Fruit fly (Drosophila melanogaster) whole organism, embryonic: Measurements from ENCODE around the gene Dred.

ENCODE experiments used
- Antp ChIP-seq: fragments of 200-800 bp; sonication (Bioruptor generic); optimal IDR thresholded peaks from 3 replicates; lab custom pipeline; 2016; ENCODE audit warnings: missing biosample characterization, missing genetic modification characterization
- BtbVII ChIP-seq: fragments of 200-800 bp; sonication (Bioruptor generic); optimal IDR thresholded peaks from 3 replicates; lab custom pipeline; 2017; ENCODE audit warnings: missing biosample characterization, mild to moderate bottlenecking, missing genetic modification characterization
- CG10209 ChIP-seq: fragments of 200-800 bp; sonication (Bioruptor generic); optimal IDR thresholded peaks from 3 replicates; lab custom pipeline; 2017; ENCODE audit warnings: missing biosample characterization, mild to moderate bottlenecking, missing genetic modification characterization, missing genetic modification reagents
- CG1024 ChIP-seq: fragments of 200-800 bp; sonication (Bioruptor generic); IDR thresholded peaks from 2 replicates; pipeline ENCODE4 v1.3.6; 2022; ENCODE audit warnings: missing biosample characterization, missing genetic modification characterization
- CG10543 ChIP-seq: fragments of 200-800 bp; sonication (Bioruptor generic); optimal IDR thresholded peaks from 3 replicates; lab custom pipeline; 2017; ENCODE audit warnings: missing biosample characterization, mild to moderate bottlenecking, missing genetic modification characterization, moderate library complexity
- CG10979 ChIP-seq: fragments of 200-800 bp; sonication (Bioruptor generic); optimal IDR thresholded peaks from 2 replicates; lab custom pipeline; 2018; ENCODE audit warnings: missing biosample characterization, mild to moderate bottlenecking, missing genetic modification characterization, moderate library complexity
- CG12236 ChIP-seq: fragments of 200-800 bp; sonication (Bioruptor generic); optimal IDR thresholded peaks from 2 replicates; lab custom pipeline; 2016; ENCODE audit warnings: missing biosample characterization, missing genetic modification characterization
- CG12769 ChIP-seq: fragments of 200-800 bp; sonication (Bioruptor generic); optimal IDR thresholded peaks from 2 replicates; lab custom pipeline; 2019; ENCODE audit warnings: missing biosample characterization, mild to moderate bottlenecking, missing genetic modification characterization, moderate library complexity
- CG13287 ChIP-seq: fragments of 200-800 bp; sonication (Bioruptor generic); IDR thresholded peaks from 2 replicates; pipeline ENCODE4 v1.3.6; 2022; ENCODE audit warnings: missing biosample characterization, missing genetic modification characterization; ENCODE audit not compliant: partially characterized antibody
- CG13624 ChIP-seq: fragments of 200-800 bp; sonication (Bioruptor generic); optimal IDR thresholded peaks from 2 replicates; lab custom pipeline; 2016; ENCODE audit warnings: missing biosample characterization, missing genetic modification characterization
- CG18476 ChIP-seq: fragments of 200-800 bp; sonication (Bioruptor generic); optimal IDR thresholded peaks from 2 replicates; lab custom pipeline; 2016; ENCODE audit warnings: missing biosample characterization, mild to moderate bottlenecking, missing genetic modification characterization
- CG30431 ChIP-seq: fragments of 200-800 bp; sonication (Bioruptor generic); optimal IDR thresholded peaks from 2 replicates; lab custom pipeline; 2017; ENCODE audit warnings: missing biosample characterization, missing genetic modification characterization
- CG3995 ChIP-seq: fragments of 200-800 bp; sonication (Bioruptor generic); optimal IDR thresholded peaks from 3 replicates; lab custom pipeline; 2016; ENCODE audit warnings: missing biosample characterization, missing genetic modification characterization
- CG4282 ChIP-seq: fragments of 200-800 bp; sonication (Bioruptor generic); optimal IDR thresholded peaks from 2 replicates; lab custom pipeline; 2016; ENCODE audit warnings: missing biosample characterization, missing genetic modification characterization
- CG7745 ChIP-seq: fragments of 200-800 bp; sonication (Bioruptor generic); optimal IDR thresholded peaks from 2 replicates; lab custom pipeline; 2018; ENCODE audit warnings: missing biosample characterization, mild to moderate bottlenecking, missing genetic modification characterization, moderate library complexity
- CoRest ChIP-seq: fragments of 200-800 bp; sonication (Bioruptor generic); optimal IDR thresholded peaks from 3 replicates; lab custom pipeline; 2018; ENCODE audit warnings: missing biosample characterization, mild to moderate bottlenecking, missing genetic modification characterization, moderate library complexity
- Dbx ChIP-seq: fragments of 200-800 bp; sonication (Bioruptor generic); IDR thresholded peaks from 3 replicates; pipeline ENCODE4 v1.3.6; 2022; ENCODE audit warnings: missing biosample characterization, missing genetic modification characterization
- Drgx ChIP-seq: fragments of 200-800 bp; sonication (Bioruptor generic); IDR thresholded peaks from 2 replicates; pipeline ENCODE4 v1.3.6; 2022; ENCODE audit warnings: missing biosample characterization, missing genetic modification characterization
- Fer1 ChIP-seq: fragments of 200-800 bp; sonication (Bioruptor generic); optimal IDR thresholded peaks from 2 replicates; lab custom pipeline; 2017; ENCODE audit warnings: missing biosample characterization, mild to moderate bottlenecking, missing genetic modification characterization
- Hr78 ChIP-seq, 2 experiments: fragments of 200-800 bp in 1 of 2; fragments of >200 bp in 1 of 2; sonication (Bioruptor generic) in 1 of 2; optimal IDR thresholded peaks; 2 replicates each; lab custom pipeline; 2017 to 2019; ENCODE audit warnings: missing biosample characterization in 2 of 2, missing genetic modification characterization in 2 of 2, mild to moderate bottlenecking in 1 of 2, moderate library complexity in 1 of 2
- Lhr ChIP-seq: fragments of 200-800 bp; sonication (Bioruptor generic); optimal IDR thresholded peaks from 3 replicates; lab custom pipeline; 2017; ENCODE audit warnings: mild to moderate bottlenecking, missing biosample characterization, missing genetic modification reagents, missing genetic modification characterization
- Myb ChIP-seq: fragments of 200-800 bp; sonication (Bioruptor generic); optimal IDR thresholded peaks from 2 replicates; lab custom pipeline; 2016; ENCODE audit warnings: missing biosample characterization, missing genetic modification characterization
- NC2α ChIP-seq: fragments of 200-800 bp; sonication (Bioruptor generic); optimal IDR thresholded peaks from 2 replicates; lab custom pipeline; 2016; ENCODE audit warnings: missing biosample characterization, missing genetic modification characterization
- Ravus ChIP-seq: fragments of 200-800 bp; sonication (Bioruptor generic); IDR thresholded peaks from 2 replicates; pipeline ENCODE4 v1.3.6; 2022; ENCODE audit warnings: missing biosample characterization, missing genetic modification characterization
- Rx ChIP-seq: fragments of 200-800 bp; sonication (Bioruptor generic); IDR thresholded peaks from 2 replicates; pipeline ENCODE4 v1.3.6; 2022; ENCODE audit warnings: missing biosample characterization, missing genetic modification characterization
- Side ChIP-seq: fragments of 200-800 bp; sonication (Bioruptor generic); optimal IDR thresholded peaks from 2 replicates; lab custom pipeline; 2016; ENCODE audit warnings: missing biosample characterization, missing genetic modification characterization
- Sox100B ChIP-seq: fragments of 200-800 bp; sonication (Bioruptor generic); optimal IDR thresholded peaks from 3 replicates; lab custom pipeline; 2018; ENCODE audit warnings: missing biosample characterization, mild to moderate bottlenecking, missing genetic modification characterization
- bab2 ChIP-seq: fragments of 200-800 bp; sonication (Bioruptor generic); optimal IDR thresholded peaks from 2 replicates; lab custom pipeline; 2016; ENCODE audit warnings: missing biosample characterization, missing genetic modification characterization
- bigmax ChIP-seq: fragments of 200-800 bp; sonication (Bioruptor generic); optimal IDR thresholded peaks from 2 replicates; lab custom pipeline; 2018; ENCODE audit warnings: missing biosample characterization, mild to moderate bottlenecking, missing genetic modification characterization
- br ChIP-seq: fragments of >200 bp; optimal IDR thresholded peaks from 2 replicates; lab custom pipeline; 2017
- cato ChIP-seq: fragments of 200-800 bp; sonication (Bioruptor generic); optimal IDR thresholded peaks from 2 replicates; lab custom pipeline; 2016; ENCODE audit warnings: missing biosample characterization, missing genetic modification characterization, borderline replicate concordance
- en ChIP-seq: fragments of 200-800 bp; sonication (Bioruptor generic); optimal IDR thresholded peaks from 2 replicates; lab custom pipeline; 2016; ENCODE audit warnings: missing biosample characterization, missing genetic modification characterization
- fd96Cb ChIP-seq: fragments of 200-800 bp; sonication (Bioruptor generic); optimal IDR thresholded peaks from 2 replicates; lab custom pipeline; 2018; ENCODE audit warnings: missing biosample characterization, mild to moderate bottlenecking, missing genetic modification characterization, moderate library complexity
- gce ChIP-seq: fragments of 200-800 bp; sonication (Bioruptor generic); IDR thresholded peaks from 3 replicates; pipeline ENCODE4 v1.3.6; 2022; ENCODE audit warnings: missing biosample characterization, missing genetic modification characterization
- gro ChIP-seq: fragments of 200-800 bp; sonication (Bioruptor generic); optimal IDR thresholded peaks from 2 replicates; lab custom pipeline; 2016; ENCODE audit warnings: missing biosample characterization, missing genetic modification characterization
- gsb-n ChIP-seq: fragments of 200-800 bp; sonication (Bioruptor generic); optimal IDR thresholded peaks from 3 replicates; lab custom pipeline; 2018; ENCODE audit warnings: missing biosample characterization, mild to moderate bottlenecking, missing genetic modification characterization
- gt ChIP-seq: fragments of 200-800 bp; sonication (Bioruptor generic); IDR thresholded peaks from 2 replicates; pipeline ENCODE4 v1.3.6; 2022; ENCODE audit warnings: missing biosample characterization, missing genetic modification characterization
- ind ChIP-seq: fragments of 200-800 bp; sonication (Bioruptor generic); optimal IDR thresholded peaks from 3 replicates; lab custom pipeline; 2016; ENCODE audit warnings: missing biosample characterization, missing genetic modification characterization
- nerfin-2 ChIP-seq: fragments of 200-800 bp; sonication (Bioruptor generic); IDR thresholded peaks from 2 replicates; pipeline ENCODE4 v1.3.6; 2022; ENCODE audit warnings: missing biosample characterization, missing genetic modification characterization; ENCODE audit not compliant: partially characterized antibody
- pum ChIP-seq: fragments of 200-800 bp; sonication (Bioruptor generic); optimal IDR thresholded peaks from 2 replicates; lab custom pipeline; 2016; ENCODE audit warnings: missing biosample characterization, missing genetic modification characterization
- sc ChIP-seq, 3 experiments: fragments of >200 bp in 2 of 3; fragments of 200-800 bp in 1 of 3; sonication (Bioruptor generic) in 1 of 3; optimal IDR thresholded peaks; 2 replicates in 2 of 3; 3 replicates in 1 of 3; lab custom pipeline; 2017; ENCODE audit warnings: mild to moderate bottlenecking in 1 of 3, missing biosample characterization in 1 of 3, missing genetic modification characterization in 1 of 3, missing genetic modification reagents in 1 of 3
- seq ChIP-seq: fragments of 200-800 bp; sonication (Bioruptor generic); IDR thresholded peaks from 2 replicates; pipeline ENCODE4 v1.3.6; 2022; ENCODE audit warnings: missing biosample characterization, missing genetic modification characterization
- shn ChIP-seq: fragments of 200-800 bp; sonication (Bioruptor generic); optimal IDR thresholded peaks from 3 replicates; lab custom pipeline; 2016; ENCODE audit warnings: missing biosample characterization, missing genetic modification characterization
- slp2 ChIP-seq: fragments of 200-800 bp; sonication (Bioruptor generic); optimal IDR thresholded peaks from 2 replicates; lab custom pipeline; 2016; ENCODE audit warnings: missing biosample characterization, missing genetic modification characterization
- tgo ChIP-seq: fragments of 200-800 bp; sonication (Bioruptor generic); IDR thresholded peaks from 3 replicates; pipeline ENCODE4 v1.3.6; 2022; ENCODE audit warnings: missing biosample characterization, missing genetic modification characterization
- tna ChIP-seq: fragments of 200-800 bp; sonication (Bioruptor generic); IDR thresholded peaks from 2 replicates; pipeline ENCODE4 v1.3.6; 2022; ENCODE audit warnings: missing biosample characterization, missing genetic modification characterization; ENCODE audit not compliant: partially characterized antibody
- trh ChIP-seq: fragments of 200-800 bp; sonication (Bioruptor generic); optimal IDR thresholded peaks from 2 replicates; lab custom pipeline; 2016; ENCODE audit warnings: missing biosample characterization, missing genetic modification characterization
- wor ChIP-seq: fragments of 200-800 bp; sonication (Bioruptor generic); IDR thresholded peaks from 2 replicates; pipeline ENCODE4 v1.3.6; 2022; ENCODE audit warnings: missing biosample characterization, missing genetic modification characterization
- zen ChIP-seq: fragments of 200-800 bp; sonication (Bioruptor generic); optimal IDR thresholded peaks from 3 replicates; lab custom pipeline; 2018; ENCODE audit warnings: missing biosample characterization, mild to moderate bottlenecking, missing genetic modification characterization, moderate library complexity
- zfh1 ChIP-seq: fragments of 200-800 bp; sonication (Bioruptor generic); IDR thresholded peaks from 3 replicates; pipeline ENCODE4 v1.3.6; 2022; ENCODE audit warnings: missing biosample characterization, missing genetic modification characterization

Gene Dred

dm6 chr3L:19590422-19590821 is 46.4 kb upstream of the Dred start, which contains the start of gene CG14100 (continued):
- TF ChIP-seq NC2α (GFP tag; lab: Kevin White, UChicago), result peak; percentile 100
- peak; percentile 54; the same call in 1 of the 2 replicates for TF ChIP-seq nerfin-2 (GFP tag; lab: Robert Waterston, UW)
- peak; percentile 99 for TF ChIP-seq CG7745 (tag; lab: Kevin White, UChicago)
- TF ChIP-seq br (lab: Kevin White, UChicago), result no peak
- TF ChIP-seq ind (GFP tag; lab: Kevin White, UChicago), result peak; percentile 100
- TF ChIP-seq gce (GFP tag; lab: Robert Waterston, UW), result peak; percentile 100
- TF ChIP-seq CG13287 (GFP tag; lab: Robert Waterston, UW), result peak; percentile 59; the same call in 1 of the 2 replicates
- peak; percentile 100 for TF ChIP-seq CG10543 (GFP tag; lab: Kevin White, UChicago)
- peak; percentile 100 for TF ChIP-seq seq (GFP tag; lab: Robert Waterston, UW)
- TF ChIP-seq CG12236 (GFP tag; lab: Kevin White, UChicago), result peak; percentile 100
- TF ChIP-seq en (GFP tag; lab: Kevin White, UChicago), result peak; percentile 100
- peak; percentile 100 for TF ChIP-seq Side
- peak; percentile 94 for TF ChIP-seq CG3995 (GFP tag; lab: Kevin White, UChicago)
- TF ChIP-seq Antp, result peak; percentile 100
- TF ChIP-seq tna (GFP tag; lab: Robert Waterston, UW), result no peak
- peak; percentile 99 for TF ChIP-seq Myb (GFP tag; lab: Kevin White, UChicago)
- peak; percentile 100 for TF ChIP-seq CoRest (tag; lab: Kevin White, UChicago)
- peak; percentile 100 for TF ChIP-seq CG4282 (GFP tag; lab: Kevin White, UChicago)
- TF ChIP-seq sc (optimal IDR thresholded peaks at IDR 0.05; lab: Kevin White, UChicago), result no peak
- TF ChIP-seq sc (GFP tag; optimal IDR thresholded peaks at IDR 0.05; lab: Kevin White, UChicago), result peak; percentile 100
- peak; percentile 100 for TF ChIP-seq wor
- TF ChIP-seq Fer1 (GFP tag; lab: Kevin White, UChicago), result peak; percentile 100
- peak; percentile 100 for TF ChIP-seq gro (GFP tag; lab: Kevin White, UChicago)
- TF ChIP-seq fd96Cb, result peak; percentile 100
- TF ChIP-seq CG13624 (GFP tag; lab: Kevin White, UChicago), result peak; percentile 100
- TF ChIP-seq zen (tag; lab: Kevin White, UChicago), result peak; percentile 100
- peak; percentile 100 for TF ChIP-seq shn (GFP tag; lab: Kevin White, UChicago)
- peak; percentile 100 for TF ChIP-seq BtbVII (GFP tag; lab: Kevin White, UChicago)
- peak; percentile 95 for TF ChIP-seq bigmax
- peak; percentile 100 for TF ChIP-seq Sox100B (GFP tag; lab: Kevin White, UChicago)
- TF ChIP-seq bab2 (GFP tag; lab: Kevin White, UChicago), result peak; percentile 100
- TF ChIP-seq CG1024 (GFP tag; lab: Robert Waterston, UW), result peak; percentile 100
- peak; percentile 100 for TF ChIP-seq gsb-n (tag; lab: Kevin White, UChicago)
- TF ChIP-seq Drgx, result peak; percentile 100
- peak; percentile 100 for TF ChIP-seq zfh1
- peak; percentile 100 for TF ChIP-seq CG10979 (tag; lab: Kevin White, UChicago)
- peak; percentile 100 for TF ChIP-seq trh (GFP tag; lab: Kevin White, UChicago)
- TF ChIP-seq slp2, result peak; percentile 100
- TF ChIP-seq CG18476 (GFP tag; lab: Kevin White, UChicago), result peak; percentile 100
- TF ChIP-seq CG10209 (GFP tag; lab: Kevin White, UChicago), result peak; percentile 100
- TF ChIP-seq Ravus, result peak; percentile 100
- TF ChIP-seq pum (GFP tag; lab: Kevin White, UChicago), result peak; percentile 100
- peak in 1 of 2 experiments; percentile 98 for TF ChIP-seq Hr78 (GFP tag; optimal IDR thresholded peaks at IDR 0.05; lab: Kevin White, UChicago)
- peak; percentile 100 for TF ChIP-seq tgo (GFP tag; lab: Robert Waterston, UW)
- peak; percentile 100 for TF ChIP-seq Dbx (GFP tag; lab: Robert Waterston, UW)
- peak; percentile 100 for TF ChIP-seq CG12769 (tag; lab: Kevin White, UChicago)
- TF ChIP-seq CG30431 (GFP tag; lab: Kevin White, UChicago), result peak; percentile 100
- peak; percentile 100 for TF ChIP-seq gt (GFP tag; lab: Robert Waterston, UW)
- peak; percentile 100 for TF ChIP-seq Rx
- peak; percentile 100 for TF ChIP-seq cato
- TF ChIP-seq Lhr (GFP tag; lab: Kevin White, UChicago), result peak; percentile 100
